Fruit fly (Drosophila melanogaster): ENCODE data around the gene CG34289.

- no peak for TF ChIP-seq Lpt (GFP tag; optimal IDR thresholded peaks at IDR 0.05)
- TF ChIP-seq spab (GFP tag; optimal IDR thresholded peaks at IDR 0.05): no peak
- TF ChIP-seq Sox102F (GFP tag; optimal IDR thresholded peaks at IDR 0.05): no peak
- TF ChIP-seq CG6854 (GFP tag; optimal IDR thresholded peaks at IDR 0.05): no peak
- no peak for TF ChIP-seq ss (GFP tag; optimal IDR thresholded peaks at IDR 0.05)
- TF ChIP-seq CG9139 (GFP tag; optimal IDR thresholded peaks at IDR 0.05): no peak
- no peak for TF ChIP-seq Ets21C (GFP tag; optimal IDR thresholded peaks at IDR 0.05)
These were observed 23.6 kb upstream of the CG34289 start, which contains the start of gene CG10175 for dm6 chr3R:23530886-23531285.

All from whole organism, prepupa.